Worm (Caenorhabditis elegans) whole organism, L4 larva: Measurements from ENCODE around the gene F59B10.4.

Experiments
- aly-2 ChIP-seq: sonication (generic microtip); optimal IDR thresholded peaks from 2 replicates; lab custom pipeline; 2018; ENCODE audit warnings: missing biosample characterization, missing genetic modification characterization
- ama-1 ChIP-seq: fragments of 150-350 bp; optimal IDR thresholded peaks from 2 replicates; lab custom pipeline; 2014; ENCODE audit warnings: inconsistent platforms, mixed read lengths
- arid-1 ChIP-seq: fragments of 200-800 bp; sonication (Bioruptor generic); conservative IDR thresholded peaks from 2 replicates; pipeline ENCODE4 v1.3.6; 2022; ENCODE audit warnings: missing genetic modification reagents, missing genetic modification characterization, missing compliant biosample characterization
- ces-1 ChIP-seq: fragments of 150-350 bp; sonication (generic microtip); optimal IDR thresholded peaks from 4 replicates; lab custom pipeline; 2014; ENCODE audit warnings: missing biosample characterization, missing genetic modification reagents, missing genetic modification characterization
- lin-13 ChIP-seq: fragments of 150-350 bp; optimal IDR thresholded peaks from 2 replicates; lab custom pipeline; 2014; ENCODE audit warnings: missing biosample characterization, missing genetic modification reagents, missing genetic modification characterization
- lin-15B ChIP-seq: fragments of 150-350 bp; sonication (generic microtip); optimal IDR thresholded peaks from 3 replicates; lab custom pipeline; 2014; ENCODE audit warnings: missing biosample characterization, missing genetic modification characterization
- mxl-2 ChIP-seq: fragments of 200-800 bp; sonication (Bioruptor generic); conservative IDR thresholded peaks from 2 replicates; pipeline ENCODE4 v1.3.6; 2022; ENCODE audit warnings: missing genetic modification reagents, missing genetic modification characterization, missing compliant biosample characterization
- nhr-6 ChIP-seq: fragments of 150-350 bp; optimal IDR thresholded peaks from 2 replicates; lab custom pipeline; 2014; ENCODE audit warnings: missing biosample characterization, missing genetic modification characterization
- pha-4 ChIP-seq, 2 experiments: fragments of 150-350 bp in 1 of 2; fragments of 200-800 bp in 1 of 2; sonication (Bioruptor generic) in 1 of 2; IDR thresholded peaks in 1 of 2; optimal IDR thresholded peaks in 1 of 2; 2 replicates each; pipeline versions ENCODE4 v1.3.6 to Lab custom; 2014 to 2022; ENCODE audit warnings: missing genetic modification characterization in 2 of 2, missing genetic modification reagents in 2 of 2, missing biosample characterization in 1 of 2, missing compliant biosample characterization in 1 of 2
- pqm-1 ChIP-seq: sonication (generic microtip); optimal IDR thresholded peaks from 2 replicates; lab custom pipeline; 2017; ENCODE audit warnings: missing biosample characterization, missing genetic modification characterization
- sdz-12 ChIP-seq: fragments of 200-800 bp; sonication (Bioruptor generic); optimal IDR thresholded peaks from 2 replicates; lab custom pipeline; 2018; ENCODE audit warnings: mild to moderate bottlenecking, missing genetic modification characterization, missing compliant biosample characterization
- skn-1 ChIP-seq: fragments of 150-350 bp; optimal IDR thresholded peaks from 2 replicates; lab custom pipeline; 2014; ENCODE audit warnings: missing biosample characterization, missing genetic modification characterization
- unc-39 ChIP-seq: sonication (generic microtip); optimal IDR thresholded peaks from 2 replicates; lab custom pipeline; 2017; ENCODE audit warnings: missing biosample characterization, missing genetic modification characterization

DNA sequence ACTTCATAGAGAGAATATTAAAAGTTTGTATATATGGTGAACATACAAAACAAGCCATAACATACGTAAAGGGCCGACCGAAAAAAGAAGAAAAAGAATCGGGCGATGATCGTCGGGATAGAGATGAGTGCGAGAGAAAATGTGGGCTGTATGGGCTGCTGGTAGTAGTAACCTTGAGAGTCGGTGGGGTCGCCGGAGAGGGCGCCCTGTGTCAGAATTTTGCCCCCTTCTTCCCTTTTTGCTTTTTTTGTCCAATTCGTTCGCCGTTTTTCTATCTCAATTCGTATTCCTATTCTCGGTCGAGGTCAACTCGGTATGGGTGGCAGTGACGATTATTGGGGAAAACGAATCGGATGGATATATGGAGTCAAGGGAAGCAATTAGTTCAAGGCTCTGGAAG, 13.0 kb downstream of the F59B10.4 start:
- TF ChIP-seq arid-1, result no peak
- no peak for TF ChIP-seq lin-13 (GFP tag; lab: Kevin White, UChicago)
- TF ChIP-seq sdz-12 (GFP tag; lab: Kevin White, UChicago), result no peak
- TF ChIP-seq skn-1 (tag; lab: Kevin White, UChicago), result no peak
- no peak for TF ChIP-seq ama-1 (lab: Kevin White, UChicago)
- no peak for TF ChIP-seq aly-2 (tag; lab: Kevin White, UChicago)
- no peak for TF ChIP-seq mxl-2 (GFP tag; lab: Robert Waterston, UW)
- TF ChIP-seq pha-4 (GFP tag; IDR thresholded peaks at IDR 0.05; lab: Robert Waterston, UW), result no peak
- TF ChIP-seq pha-4 (tag; optimal IDR thresholded peaks at IDR 0.05; lab: Kevin White, UChicago), result no peak
- TF ChIP-seq pqm-1, result no peak
- no peak for TF ChIP-seq nhr-6
- TF ChIP-seq ces-1, result no peak
- no peak for TF ChIP-seq lin-15B
- TF ChIP-seq unc-39 (tag; lab: Kevin White, UChicago), result no peak
